Worm (Caenorhabditis elegans): ENCODE data around the gene cwp-5.

Gene cwp-5

DNA sequence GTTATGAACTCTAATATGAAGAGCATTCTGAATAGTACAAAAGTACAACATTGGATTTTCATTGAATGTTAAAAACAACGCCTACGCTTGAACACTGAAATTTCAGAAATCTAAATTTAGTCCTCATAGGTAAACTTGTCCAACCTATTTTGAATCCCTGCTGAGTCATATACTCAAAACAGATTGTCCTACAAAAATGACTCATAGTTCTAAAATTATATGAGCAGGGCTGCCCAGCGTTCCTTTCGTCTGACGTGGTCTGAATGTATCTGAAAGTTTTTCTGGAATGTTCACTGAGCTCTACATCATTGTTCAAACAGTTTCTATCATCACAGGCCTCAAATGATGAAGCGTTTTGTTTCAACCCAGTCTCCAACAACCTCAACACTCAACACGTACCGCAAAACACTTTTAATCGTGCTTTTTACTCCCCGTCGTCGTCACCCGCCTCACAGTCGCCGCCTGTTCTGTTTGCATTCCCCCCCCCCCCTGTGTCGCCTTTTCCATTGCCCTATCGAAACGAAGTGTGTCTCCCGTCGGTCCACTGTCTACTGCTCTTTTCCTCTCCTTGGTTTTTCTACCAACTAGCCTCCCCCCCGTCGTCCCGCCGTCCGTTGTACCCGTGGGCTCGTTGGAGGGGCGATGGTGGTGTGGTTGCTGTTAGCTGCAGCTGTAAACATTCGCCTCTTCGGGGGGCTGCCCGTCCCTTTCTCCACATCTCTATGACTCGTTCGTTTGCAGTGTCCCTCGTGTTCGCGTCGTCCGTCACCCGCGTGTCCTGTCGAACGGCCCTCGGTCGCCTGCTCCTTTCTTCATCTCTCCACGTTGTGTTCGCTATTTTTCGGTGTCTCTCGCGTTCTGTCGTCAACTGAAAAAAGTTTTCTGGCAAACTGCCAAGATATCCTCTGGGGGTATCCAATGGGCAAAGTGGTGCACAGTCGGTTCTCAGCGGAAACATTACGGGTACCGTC lies 45.7 kb downstream of the cwp-5 start (continued):
- TF ChIP-seq ets-5 (GFP tag; IDR thresholded peaks at IDR 0.05) (no peak), nhr-90 (tag; optimal IDR thresholded peaks at IDR 0.05; ENCODE audit: poor library complexity) (peak; percentile 26), lin-15B (tag; optimal IDR thresholded peaks at IDR 0.05) (no peak), ceh-90 (tag; optimal IDR thresholded peaks at IDR 0.05) (no peak), egl-27 (tag; optimal IDR thresholded peaks at IDR 0.05) (no peak), Y116A8C.19 (tag; optimal IDR thresholded peaks at IDR 0.05; ENCODE audit: borderline replicate concordance) (no peak), sup-37 (GFP tag; optimal IDR thresholded peaks at IDR 0.05) (peak; percentile 53), unc-98 (GFP tag; IDR thresholded peaks at IDR 0.05) (no peak), fos-1 (tag; optimal IDR thresholded peaks at IDR 0.05) (no peak), aly-2 (tag; optimal IDR thresholded peaks at IDR 0.05) (peak; percentile 2), snu-23 (GFP tag; optimal IDR thresholded peaks at IDR 0.05) (no peak), lsy-2 (tag; optimal IDR thresholded peaks at IDR 0.05) (peak in 1 of 2 experiments; percentile 4), sptf-1 (tag; optimal IDR thresholded peaks at IDR 0.05) (no peak), fkh-10 (GFP tag; optimal IDR thresholded peaks at IDR 0.05) (no peak), zip-4 (GFP tag; optimal IDR thresholded peaks at IDR 0.05) (no peak), egl-13 (tag; optimal IDR thresholded peaks at IDR 0.05) (no peak), lin-13 (GFP tag; optimal IDR thresholded peaks at IDR 0.05) (no peak), mef-2 (tag; optimal IDR thresholded peaks at IDR 0.05) (no peak), sox-4 (tag; optimal IDR thresholded peaks at IDR 0.05) (no peak), blmp-1 (tag; optimal IDR thresholded peaks at IDR 0.05) (no peak), efl-1 (optimal IDR thresholded peaks at IDR 0.05) (peak in 1 of 2 experiments; percentile 17), efl-1 (GFP tag; optimal IDR thresholded peaks at IDR 0.05 in 1 of 2) (peak in 1 of 2 experiments; percentile 85), ceh-82 (tag; optimal IDR thresholded peaks at IDR 0.05) (peak in 1 of 3 experiments; percentile 20), hpl-2 (GFP tag; optimal IDR thresholded peaks at IDR 0.05) (no peak), unc-62 (GFP tag; optimal IDR thresholded peaks at IDR 0.05) (no peak), pag-3 (tag; optimal IDR thresholded peaks at IDR 0.05; ENCODE audit: borderline replicate concordance, insufficient read depth) (no peak), vab-15 (tag; optimal IDR thresholded peaks at IDR 0.05) (no peak), fkh-8 (tag; optimal IDR thresholded peaks at IDR 0.05) (peak; percentile 37), efl-3 (GFP tag; optimal IDR thresholded peaks at IDR 0.05) (no peak), mep-1 (tag; optimal IDR thresholded peaks at IDR 0.05) (no peak), alr-1 (tag; optimal IDR thresholded peaks at IDR 0.05; ENCODE audit: borderline replicate concordance) (no peak), rnt-1 (tag; optimal IDR thresholded peaks at IDR 0.05) (peak; percentile 32), nhr-12 (tag; optimal IDR thresholded peaks at IDR 0.05) (no peak), jun-1 (tag; optimal IDR thresholded peaks at IDR 0.05) (peak; percentile 29)

ce11 chrX:13143236-13143635 lies 46.5 kb downstream of the cwp-5 start:
- TF ChIP-seq nhr-12 (tag; optimal IDR thresholded peaks at IDR 0.05) (no peak), unc-86 (tag; optimal IDR thresholded peaks at IDR 0.05) (no peak), efl-1 (optimal IDR thresholded peaks at IDR 0.05) (no peak), efl-1 (GFP tag; optimal IDR thresholded peaks at IDR 0.05 in 1 of 2) (peak in 1 of 2 experiments; percentile 70)

ce11 chrX:13141440-13141839 lies 48.3 kb downstream of the cwp-5 start, which contains the start of gene F09A5.3:
F09A5.3 (plus strand) TSS chrX:13141601.
- TF ChIP-seq nhr-237 (tag; optimal IDR thresholded peaks at IDR 0.05) (no peak), nhr-71 (tag; optimal IDR thresholded peaks at IDR 0.05) (peak; percentile 84), ceh-8 (GFP tag; optimal IDR thresholded peaks at IDR 0.05) (no peak), sup-37 (GFP tag; optimal IDR thresholded peaks at IDR 0.05) (no peak), ceh-88 (GFP tag; IDR thresholded peaks at IDR 0.05) (no peak), hlh-4 (tag; optimal IDR thresholded peaks at IDR 0.05) (no peak), fkh-4 (tag; optimal IDR thresholded peaks at IDR 0.05; ENCODE audit: borderline replicate concordance) (no peak), mab-9 (GFP tag; IDR thresholded peaks at IDR 0.05) (no peak), ceh-90 (tag; optimal IDR thresholded peaks at IDR 0.05) (no peak), lin-13 (GFP tag; optimal IDR thresholded peaks at IDR 0.05) (peak; percentile 32), pag-3 (tag; optimal IDR thresholded peaks at IDR 0.05; ENCODE audit: borderline replicate concordance, insufficient read depth) (no peak), dpl-1 (GFP tag; optimal IDR thresholded peaks at IDR 0.05) (peak in 1 of 3 experiments; percentile 1), sptf-1 (tag; optimal IDR thresholded peaks at IDR 0.05) (no peak), hlh-17 (GFP tag; optimal IDR thresholded peaks at IDR 0.05; ENCODE audit: borderline replicate concordance) (no peak), lin-39 (tag; optimal IDR thresholded peaks at IDR 0.05) (no peak), lin-35 (GFP tag; optimal IDR thresholded peaks at IDR 0.05) (peak in 1 of 2 experiments; percentile 73), dsc-1 (tag; optimal IDR thresholded peaks at IDR 0.05) (peak; percentile 23), fos-1 (tag; optimal IDR thresholded peaks at IDR 0.05) (no peak)

Measured in whole organism, L1 larva.